Worm (Caenorhabditis elegans): ENCODE data around the gene rbm-25.

DNA sequence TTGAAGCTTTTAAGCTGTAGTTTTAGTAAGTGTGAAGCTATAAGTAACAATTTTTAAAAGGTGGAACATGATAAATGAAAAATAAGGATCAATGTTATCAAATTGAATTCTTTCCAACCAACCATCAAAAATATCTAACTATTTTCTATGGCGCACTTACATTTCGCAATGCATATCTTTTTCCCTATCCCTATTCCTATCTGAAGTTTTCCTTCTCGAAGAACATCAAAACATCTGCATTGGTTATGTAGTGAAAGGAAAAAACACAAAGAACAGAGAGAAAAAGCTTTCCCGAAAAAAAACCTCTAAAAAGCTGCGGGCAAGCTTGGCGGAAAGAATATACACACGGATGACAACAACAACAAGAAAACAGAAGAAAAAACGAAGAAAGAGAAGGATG is 37.4 kb upstream of the rbm-25 start:
- no peak for TF ChIP-seq pha-2 (tag; optimal IDR thresholded peaks at IDR 0.05)
- no peak for TF ChIP-seq nfya-1 (tag; optimal IDR thresholded peaks at IDR 0.05)
- TF ChIP-seq ama-1 (optimal IDR thresholded peaks at IDR 0.05), result no peak

Measured in whole organism, late embryonic.